Fruit fly (Drosophila melanogaster): Measurements from ENCODE around the gene bbg.

DNA sequence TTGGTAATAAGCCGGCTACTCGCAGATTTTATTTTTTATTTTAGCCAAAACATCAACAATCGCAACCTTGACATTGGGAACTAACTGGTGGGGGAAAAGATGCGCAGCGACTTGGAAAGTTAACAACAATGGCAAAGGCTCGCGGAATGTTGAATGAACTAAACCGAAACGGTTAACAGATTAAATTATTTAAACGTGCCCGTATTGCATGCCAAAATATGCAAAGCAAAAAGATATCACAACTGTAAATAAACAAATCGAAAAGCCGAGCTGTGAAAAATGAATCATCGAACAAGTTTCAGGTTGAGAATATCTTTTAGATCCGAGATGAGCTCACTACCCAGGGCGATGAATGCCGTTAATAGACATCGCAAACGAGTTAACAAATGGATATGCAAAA lies 3.0 kb downstream of the bbg start:
- TF ChIP-seq CTCF (optimal IDR thresholded peaks at IDR 0.05) (no peak), CG8478 (optimal IDR thresholded peaks at IDR 0.05) (no peak)

Measured in S2 (cell line).